Fruit fly (Drosophila melanogaster): Measurements from ENCODE around the gene CG33257.

DNA sequence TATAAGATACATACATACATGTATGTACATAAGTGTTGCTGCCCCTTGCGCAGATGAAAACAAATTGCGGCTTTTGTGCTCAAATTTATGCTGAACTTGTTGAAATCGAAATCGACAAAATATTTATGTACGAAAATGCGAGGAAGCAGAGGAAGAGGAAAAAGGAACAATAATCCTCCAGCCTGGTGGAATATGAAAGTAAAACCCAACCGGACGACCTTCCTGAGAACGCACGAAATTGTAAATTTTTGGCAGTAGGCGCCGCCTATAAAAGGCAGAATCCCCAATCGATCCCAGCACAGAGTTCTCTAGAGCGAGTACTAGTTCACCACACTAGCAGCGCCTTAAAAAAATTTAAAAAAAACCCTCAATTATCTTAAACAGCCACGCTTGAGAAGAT, 18.5 kb downstream of the CG33257 start, which contains the start of gene Cpr72Eb:
- no peak for TF ChIP-seq h (optimal IDR thresholded peaks at IDR 0.05)
- TF ChIP-seq disco-r (GFP tag; optimal IDR thresholded peaks at IDR 0.05): no peak
- TF ChIP-seq mld (GFP tag; IDR thresholded peaks at IDR 0.05; ENCODE audit: partially characterized antibody): no peak
- no peak for TF ChIP-seq CG30431 (GFP tag; optimal IDR thresholded peaks at IDR 0.05)
- TF ChIP-seq CG13424 (tag; optimal IDR thresholded peaks at IDR 0.05): no peak
- no peak for TF ChIP-seq ham (GFP tag; IDR thresholded peaks at IDR 0.05)
- no peak for TF ChIP-seq CG4282 (GFP tag; optimal IDR thresholded peaks at IDR 0.05)
- no peak for TF ChIP-seq Side (GFP tag; optimal IDR thresholded peaks at IDR 0.05)
- TF ChIP-seq CG16815 (GFP tag; optimal IDR thresholded peaks at IDR 0.05): no peak
- no peak for TF ChIP-seq bsh (GFP tag; optimal IDR thresholded peaks at IDR 0.05)
- TF ChIP-seq Dip2 (GFP tag; IDR thresholded peaks at IDR 0.05): no peak
- TF ChIP-seq CG34376 (GFP tag; optimal IDR thresholded peaks at IDR 0.05): no peak
